Fruit fly (Drosophila melanogaster): ENCODE data around the gene CG31820.

dm6 chr2L:15957558-15957957 is 48.5 kb downstream of the CG31820 start, which contains the start of gene CG18063:
- TF ChIP-seq psq (optimal IDR thresholded peaks at IDR 0.05) (no peak), h (optimal IDR thresholded peaks at IDR 0.05) (no peak)

All from Kc167 (cell line).